Fruit fly (Drosophila melanogaster) whole organism, embryonic: ENCODE data around the gene CG7565.

Experiments
- Ada2b ChIP-seq: fragments of 200-800 bp; sonication (Bioruptor generic); IDR thresholded peaks from 2 replicates; pipeline ENCODE4 v1.3.6; 2022; ENCODE audit warnings: missing biosample characterization, missing genetic modification characterization
- CG12219 ChIP-seq: fragments of 200-800 bp; sonication (Bioruptor generic); optimal IDR thresholded peaks from 3 replicates; lab custom pipeline; 2018; ENCODE audit warnings: missing biosample characterization, mild to moderate bottlenecking, missing genetic modification characterization
- CG13287 ChIP-seq: fragments of 200-800 bp; sonication (Bioruptor generic); IDR thresholded peaks from 2 replicates; pipeline ENCODE4 v1.3.6; 2022; ENCODE audit warnings: missing biosample characterization, missing genetic modification characterization; ENCODE audit not compliant: partially characterized antibody
- CG13424 ChIP-seq: fragments of 200-800 bp; sonication (Bioruptor generic); optimal IDR thresholded peaks from 2 replicates; lab custom pipeline; 2019; ENCODE audit warnings: missing biosample characterization, mild to moderate bottlenecking, missing genetic modification characterization, moderate library complexity
- CG15011 ChIP-seq: fragments of 200-800 bp; sonication (Bioruptor generic); optimal IDR thresholded peaks from 3 replicates; lab custom pipeline; 2018; ENCODE audit warnings: missing biosample characterization, mild to moderate bottlenecking, missing genetic modification characterization
- CG17612 ChIP-seq: fragments of 200-800 bp; sonication (Bioruptor generic); IDR thresholded peaks from 2 replicates; pipeline ENCODE4 v1.3.6; 2022; ENCODE audit warnings: missing biosample characterization, missing genetic modification characterization
- CG3281 ChIP-seq: fragments of 200-800 bp; sonication (Bioruptor generic); optimal IDR thresholded peaks from 3 replicates; lab custom pipeline; 2017; ENCODE audit warnings: missing biosample characterization, mild to moderate bottlenecking, missing genetic modification characterization
- CG34376 ChIP-seq: fragments of 200-800 bp; sonication (Bioruptor generic); optimal IDR thresholded peaks from 2 replicates; lab custom pipeline; 2018; ENCODE audit warnings: missing biosample characterization, mild to moderate bottlenecking, missing genetic modification characterization
- CG5953 ChIP-seq: fragments of 200-800 bp; sonication (Bioruptor generic); IDR thresholded peaks from 2 replicates; pipeline ENCODE4 v1.3.6; 2022; ENCODE audit warnings: missing biosample characterization, missing genetic modification characterization
- CG6272 ChIP-seq: fragments of 200-800 bp; sonication (Bioruptor generic); IDR thresholded peaks from 2 replicates; pipeline ENCODE4 v1.3.6; 2022; ENCODE audit warnings: missing biosample characterization, missing genetic modification characterization
- CG7745 ChIP-seq: fragments of 200-800 bp; sonication (Bioruptor generic); optimal IDR thresholded peaks from 2 replicates; lab custom pipeline; 2018; ENCODE audit warnings: missing biosample characterization, mild to moderate bottlenecking, missing genetic modification characterization, moderate library complexity
- CG7786 ChIP-seq: fragments of 200-800 bp; sonication (Bioruptor generic); optimal IDR thresholded peaks from 2 replicates; lab custom pipeline; 2016; ENCODE audit warnings: missing biosample characterization, missing genetic modification characterization
- Dip3 ChIP-seq: fragments of 200-800 bp; sonication (Bioruptor generic); optimal IDR thresholded peaks from 3 replicates; lab custom pipeline; 2016; ENCODE audit warnings: missing biosample characterization, missing genetic modification characterization
- E2f1 ChIP-seq: fragments of 200-800 bp; sonication (Bioruptor generic); IDR thresholded peaks from 2 replicates; pipeline ENCODE4 v1.3.6; 2022; ENCODE audit warnings: missing biosample characterization, missing genetic modification characterization
- Hey ChIP-seq: fragments of 200-800 bp; sonication (Bioruptor generic); optimal IDR thresholded peaks from 3 replicates; lab custom pipeline; 2018; ENCODE audit warnings: missing biosample characterization, mild to moderate bottlenecking, missing genetic modification characterization
- HmgZ ChIP-seq: fragments of 200-800 bp; sonication (Bioruptor generic); optimal IDR thresholded peaks from 2 replicates; lab custom pipeline; 2018; ENCODE audit warnings: missing biosample characterization, mild to moderate bottlenecking, missing genetic modification characterization
- Hmr ChIP-seq: fragments of 200-800 bp; sonication (Bioruptor generic); optimal IDR thresholded peaks from 3 replicates; lab custom pipeline; 2017; ENCODE audit warnings: mild to moderate bottlenecking, missing biosample characterization, missing genetic modification reagents, missing genetic modification characterization
- Neu2 ChIP-seq: fragments of 200-800 bp; sonication (Bioruptor generic); optimal IDR thresholded peaks from 3 replicates; lab custom pipeline; 2016; ENCODE audit warnings: missing biosample characterization, missing genetic modification characterization, borderline replicate concordance
- Opbp ChIP-seq: fragments of 200-800 bp; sonication (Bioruptor generic); IDR thresholded peaks from 3 replicates; pipeline ENCODE4 v1.3.6; 2022; ENCODE audit warnings: missing biosample characterization, missing genetic modification characterization; ENCODE audit not compliant: partially characterized antibody
- Ravus ChIP-seq: fragments of 200-800 bp; sonication (Bioruptor generic); IDR thresholded peaks from 2 replicates; pipeline ENCODE4 v1.3.6; 2022; ENCODE audit warnings: missing biosample characterization, missing genetic modification characterization
- Rfx ChIP-seq: fragments of 200-800 bp; sonication (Bioruptor generic); IDR thresholded peaks from 2 replicates; pipeline ENCODE4 v1.3.6; 2022; ENCODE audit warnings: missing biosample characterization, missing genetic modification characterization
- Sin3A ChIP-seq: fragments of >200 bp; optimal IDR thresholded peaks from 2 replicates; lab custom pipeline; 2018
- TFAM ChIP-seq: fragments of 200-800 bp; sonication (Bioruptor generic); optimal IDR thresholded peaks from 2 replicates; lab custom pipeline; 2017; ENCODE audit warnings: missing biosample characterization, missing genetic modification characterization, inconsistent platforms
- amos ChIP-seq: fragments of 200-800 bp; sonication (Bioruptor generic); IDR thresholded peaks from 2 replicates; pipeline ENCODE4 v1.3.6; 2022; ENCODE audit warnings: missing biosample characterization, missing genetic modification characterization; ENCODE audit not compliant: partially characterized antibody
- ap ChIP-seq: fragments of 200-800 bp; sonication (Bioruptor generic); IDR thresholded peaks from 2 replicates; pipeline ENCODE4 v1.3.6; 2022; ENCODE audit warnings: missing biosample characterization, missing genetic modification characterization
- cad ChIP-seq: fragments of >200 bp; optimal IDR thresholded peaks from 2 replicates; lab custom pipeline; 2017; ENCODE audit warnings: missing biosample characterization, missing genetic modification characterization
- cato ChIP-seq: fragments of 200-800 bp; sonication (Bioruptor generic); optimal IDR thresholded peaks from 2 replicates; lab custom pipeline; 2016; ENCODE audit warnings: missing biosample characterization, missing genetic modification characterization, borderline replicate concordance
- chn ChIP-seq: fragments of 200-800 bp; sonication (Bioruptor generic); optimal IDR thresholded peaks from 2 replicates; lab custom pipeline; 2016; ENCODE audit warnings: missing biosample characterization, missing genetic modification characterization
- dati ChIP-seq: fragments of 200-800 bp; sonication (Bioruptor generic); IDR thresholded peaks from 2 replicates; pipeline ENCODE4 v1.3.6; 2022; ENCODE audit warnings: missing biosample characterization, missing genetic modification characterization
- dm ChIP-seq: fragments of 200-800 bp; sonication (Bioruptor generic); optimal IDR thresholded peaks from 3 replicates; lab custom pipeline; 2016; ENCODE audit warnings: missing biosample characterization, missing genetic modification characterization
- esg ChIP-seq: fragments of 200-800 bp; sonication (Bioruptor generic); conservative IDR thresholded peaks from 2 replicates; pipeline ENCODE4 v1.3.6; 2022; ENCODE audit warnings: missing biosample characterization, missing genetic modification characterization
- eve ChIP-seq, 2 experiments: fragments of >200 bp; optimal IDR thresholded peaks; 2 replicates each; lab custom pipeline; 2017; ENCODE audit warnings: missing biosample characterization in 2 of 2, missing genetic modification characterization in 2 of 2
- fd102C ChIP-seq: fragments of 200-800 bp; sonication (Bioruptor generic); optimal IDR thresholded peaks from 2 replicates; lab custom pipeline; 2018; ENCODE audit warnings: missing biosample characterization, mild to moderate bottlenecking, missing genetic modification characterization, moderate library complexity
- fd96Cb ChIP-seq: fragments of 200-800 bp; sonication (Bioruptor generic); optimal IDR thresholded peaks from 2 replicates; lab custom pipeline; 2018; ENCODE audit warnings: missing biosample characterization, mild to moderate bottlenecking, missing genetic modification characterization, moderate library complexity
- ftz-f1 ChIP-seq: fragments of 200-800 bp; sonication (Bioruptor generic); optimal IDR thresholded peaks from 2 replicates; lab custom pipeline; 2016; ENCODE audit warnings: missing biosample characterization, missing genetic modification characterization
- h ChIP-seq: fragments of >200 bp; optimal IDR thresholded peaks from 2 replicates; lab custom pipeline; 2017
- inv ChIP-seq: fragments of 200-800 bp; sonication (Bioruptor generic); IDR thresholded peaks from 2 replicates; pipeline ENCODE4 v1.3.6; 2022; ENCODE audit warnings: missing biosample characterization, missing genetic modification characterization; ENCODE audit not compliant: partially characterized antibody
- jing ChIP-seq: fragments of 200-800 bp; sonication (Bioruptor generic); optimal IDR thresholded peaks from 2 replicates; lab custom pipeline; 2018; ENCODE audit warnings: missing biosample characterization, mild to moderate bottlenecking, missing genetic modification characterization
- lab ChIP-seq: fragments of 200-800 bp; sonication (Bioruptor generic); optimal IDR thresholded peaks from 3 replicates; lab custom pipeline; 2017; ENCODE audit warnings: missing biosample characterization, missing genetic modification characterization, mild to moderate bottlenecking, moderate library complexity, missing genetic modification reagents
- maf-S ChIP-seq: fragments of 200-800 bp; sonication (Bioruptor generic); optimal IDR thresholded peaks from 2 replicates; lab custom pipeline; 2016; ENCODE audit warnings: missing biosample characterization, missing genetic modification characterization
- mld ChIP-seq: fragments of 200-800 bp; sonication (Bioruptor generic); IDR thresholded peaks from 3 replicates; pipeline ENCODE4 v1.3.6; 2022; ENCODE audit warnings: missing biosample characterization, missing genetic modification characterization; ENCODE audit not compliant: partially characterized antibody
- onecut ChIP-seq: fragments of 200-800 bp; sonication (Bioruptor generic); IDR thresholded peaks from 2 replicates; pipeline ENCODE4 v1.3.6; 2022; ENCODE audit warnings: missing biosample characterization, missing genetic modification characterization
- pita ChIP-seq: fragments of 200-800 bp; sonication (Bioruptor generic); optimal IDR thresholded peaks from 2 replicates; lab custom pipeline; 2017; ENCODE audit warnings: missing biosample characterization, mild to moderate bottlenecking, missing genetic modification characterization
- pzg ChIP-seq: fragments of 200-800 bp; sonication (Bioruptor generic); optimal IDR thresholded peaks from 3 replicates; lab custom pipeline; 2018; ENCODE audit warnings: missing biosample characterization, mild to moderate bottlenecking, missing genetic modification characterization, moderate library complexity
- shn ChIP-seq: fragments of 200-800 bp; sonication (Bioruptor generic); optimal IDR thresholded peaks from 3 replicates; lab custom pipeline; 2016; ENCODE audit warnings: missing biosample characterization, missing genetic modification characterization
- slou ChIP-seq: fragments of 200-800 bp; sonication (Bioruptor generic); optimal IDR thresholded peaks from 3 replicates; lab custom pipeline; 2016; ENCODE audit warnings: missing biosample characterization, missing genetic modification characterization
- sna ChIP-seq: fragments of 200-800 bp; sonication (Bioruptor generic); IDR thresholded peaks from 2 replicates; pipeline ENCODE4 v1.3.6; 2022; ENCODE audit warnings: missing biosample characterization, missing genetic modification characterization; ENCODE audit not compliant: partially characterized antibody
- tll ChIP-seq, 2 experiments: fragments of 200-800 bp in 1 of 2; fragments of >200 bp in 1 of 2; sonication (Bioruptor generic) in 1 of 2; optimal IDR thresholded peaks; 2 replicates each; lab custom pipeline; 2017 to 2019; ENCODE audit warnings: missing biosample characterization in 2 of 2, missing genetic modification characterization in 2 of 2, mild to moderate bottlenecking in 1 of 2, moderate library complexity in 1 of 2
- twi ChIP-seq: fragments of 200-800 bp; optimal IDR thresholded peaks from 2 replicates; lab custom pipeline; 2019; ENCODE audit warnings: missing biosample characterization, mild to moderate bottlenecking, missing genetic modification characterization, moderate library complexity
- tx ChIP-seq: fragments of 200-800 bp; sonication (Bioruptor generic); optimal IDR thresholded peaks from 2 replicates; lab custom pipeline; 2016; ENCODE audit warnings: missing biosample characterization, missing genetic modification characterization
- z ChIP-seq: fragments of 200-800 bp; sonication (Bioruptor generic); IDR thresholded peaks from 3 replicates; pipeline ENCODE4 v1.3.6; 2022; ENCODE audit warnings: missing biosample characterization, missing genetic modification characterization

CG7565 gene

DNA sequence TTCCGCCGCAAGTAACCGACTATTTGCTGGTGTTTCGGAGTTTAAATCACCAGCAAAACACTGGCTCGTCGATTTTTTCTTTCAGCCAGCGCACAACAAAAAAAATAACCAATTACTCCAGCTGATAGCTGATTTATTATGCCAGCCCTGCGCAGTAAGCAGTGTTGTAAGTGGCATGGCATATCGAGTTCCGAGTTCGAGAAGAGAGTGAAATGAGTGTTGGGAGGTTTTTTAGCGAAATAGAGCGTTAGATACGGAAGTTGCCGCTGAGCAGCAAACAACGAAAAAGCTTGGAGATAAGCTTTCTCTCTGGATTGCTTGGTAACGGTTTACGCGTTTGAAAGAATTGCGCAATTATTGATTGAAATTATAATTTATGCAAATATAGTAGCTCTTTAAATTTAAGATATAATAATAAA, at the start of gene CG7565 (continued):
- TF ChIP-seq Ada2b: no peak
- TF ChIP-seq TFAM (GFP tag; lab: Kevin White, UChicago): no peak
- TF ChIP-seq fd102C (GFP tag; lab: Kevin White, UChicago): no peak
- TF ChIP-seq maf-S (GFP tag; lab: Kevin White, UChicago): peak; percentile 42
- TF ChIP-seq Ravus (GFP tag; lab: Robert Waterston, UW): no peak
- no peak for TF ChIP-seq CG17612 (GFP tag; lab: Robert Waterston, UW)
- TF ChIP-seq z (GFP tag; lab: Robert Waterston, UW): no peak
- TF ChIP-seq ap: no peak
- no peak for TF ChIP-seq slou (GFP tag; lab: Kevin White, UChicago)
- TF ChIP-seq HmgZ (tag; lab: Kevin White, UChicago): peak; percentile 70
- TF ChIP-seq CG13287 (GFP tag; lab: Robert Waterston, UW): peak; percentile 69
- peak; percentile 81 for TF ChIP-seq pzg (GFP tag; lab: Kevin White, UChicago)
- no peak for TF ChIP-seq CG12219 (GFP tag; lab: Kevin White, UChicago)
- TF ChIP-seq E2f1 (GFP tag; lab: Robert Waterston, UW): no peak
- TF ChIP-seq CG6272 (GFP tag; lab: Robert Waterston, UW): no peak
- peak; percentile 56; the same call in 2 of the 3 replicates for TF ChIP-seq Opbp (GFP tag; lab: Robert Waterston, UW)
- peak; percentile 73 for TF ChIP-seq CG34376 (GFP tag; lab: Kevin White, UChicago)
- TF ChIP-seq onecut (GFP tag; lab: Robert Waterston, UW): peak; percentile 87
- no peak for TF ChIP-seq Neu2
- TF ChIP-seq fd96Cb: no peak
- no peak for TF ChIP-seq twi (tag; lab: Kevin White, UChicago)
- peak; percentile 17 for TF ChIP-seq ftz-f1 (GFP tag; lab: Kevin White, UChicago)
- peak; percentile 84 for TF ChIP-seq lab
- TF ChIP-seq amos (GFP tag; lab: Robert Waterston, UW): no peak; the same call in 1 of the 2 replicates
- peak; percentile 67 for TF ChIP-seq Hmr
- TF ChIP-seq h (lab: Kevin White, UChicago): no peak
- peak; percentile 71; the same call in 1 of the 2 replicates for TF ChIP-seq sna (GFP tag; lab: Robert Waterston, UW)
- peak in 1 of 2 experiments; percentile 17 for TF ChIP-seq tll (GFP tag; optimal IDR thresholded peaks at IDR 0.05; lab: Kevin White, UChicago)
- TF ChIP-seq shn (GFP tag; lab: Kevin White, UChicago): no peak
- no peak for TF ChIP-seq Sin3A (lab: Kevin White, UChicago)
- no peak for TF ChIP-seq Hey
- no peak for TF ChIP-seq inv (GFP tag; lab: Robert Waterston, UW)
- peak; percentile 33 for TF ChIP-seq CG7786
- no peak for TF ChIP-seq mld (GFP tag; lab: Robert Waterston, UW)
- no peak for TF ChIP-seq dati
- no peak for TF ChIP-seq eve (GFP tag; optimal IDR thresholded peaks at IDR 0.05; lab: Kevin White, UChicago)
- TF ChIP-seq Dip3 (GFP tag; lab: Kevin White, UChicago): peak; percentile 51
- no peak for TF ChIP-seq pita
- TF ChIP-seq jing (GFP tag; lab: Kevin White, UChicago): no peak
- no peak for TF ChIP-seq cad (GFP tag; lab: Kevin White, UChicago)
- peak; percentile 18 for TF ChIP-seq dm (GFP tag; lab: Kevin White, UChicago)
- peak; percentile 66 for TF ChIP-seq CG3281 (GFP tag; lab: Kevin White, UChicago)
- no peak for TF ChIP-seq CG13424
- no peak for TF ChIP-seq CG15011 (GFP tag; lab: Kevin White, UChicago)
- TF ChIP-seq tx (GFP tag; lab: Kevin White, UChicago): peak; percentile 33
- peak; percentile 16 for TF ChIP-seq chn (GFP tag; lab: Kevin White, UChicago)
- no peak for TF ChIP-seq cato (GFP tag; lab: Kevin White, UChicago)
- no peak for TF ChIP-seq CG7745 (tag; lab: Kevin White, UChicago)
- TF ChIP-seq CG5953: no peak
- TF ChIP-seq Rfx: peak; percentile 71
- no peak for TF ChIP-seq esg (GFP tag; lab: Robert Waterston, UW)
